Worm (Caenorhabditis elegans) whole organism, young adult: ENCODE data around the gene mpk-2.

Experiments
- B0336.3 ChIP-seq: fragments of 200-800 bp; sonication (Bioruptor generic); IDR thresholded peaks from 2 replicates; pipeline ENCODE4 v1.3.6; 2022; ENCODE audit warnings: missing genetic modification characterization, missing compliant biosample characterization
- Y67H2A.10 ChIP-seq: fragments of 200-800 bp; sonication (Bioruptor generic); conservative IDR thresholded peaks from 2 replicates; pipeline ENCODE4 v1.3.6; 2022; ENCODE audit warnings: missing genetic modification reagents, missing genetic modification characterization, missing compliant biosample characterization
- ama-1 ChIP-seq, 3 experiments: fragments of 150-350 bp in 1 of 3; sonication (generic microtip) in 2 of 3; optimal IDR thresholded peaks; 2 replicates each; lab custom pipeline; 2014 to 2018; ENCODE audit warnings: missing biosample characterization in 2 of 3, missing genetic modification characterization in 2 of 3, missing genetic modification reagents in 2 of 3
- bed-1 ChIP-seq: fragments of 200-800 bp; sonication (Bioruptor generic); IDR thresholded peaks from 2 replicates; pipeline ENCODE4 v1.3.6; 2022; ENCODE audit warnings: missing genetic modification reagents, missing genetic modification characterization, missing compliant biosample characterization
- dpl-1 ChIP-seq: fragments of 150-350 bp; optimal IDR thresholded peaks from 2 replicates; lab custom pipeline; 2014; ENCODE audit warnings: missing biosample characterization, missing genetic modification reagents, missing genetic modification characterization
- efl-1 ChIP-seq: fragments of 150-350 bp; optimal IDR thresholded peaks from 2 replicates; lab custom pipeline; 2014; ENCODE audit warnings: missing biosample characterization, missing genetic modification reagents, missing genetic modification characterization
- hrde-1 ChIP-seq: sonication (generic microtip); optimal IDR thresholded peaks from 2 replicates; lab custom pipeline; 2016; ENCODE audit warnings: missing genetic modification characterization, mild to moderate bottlenecking, missing compliant biosample characterization, moderate library complexity, missing genotype, missing genetic modification reagents, borderline replicate concordance
- lin-35 ChIP-seq, 3 experiments: fragments of 150-350 bp in 2 of 3; sonication (generic microtip) in 1 of 3; optimal IDR thresholded peaks; 2 replicates each; lab custom pipeline; 2014 to 2018; ENCODE audit warnings: missing biosample characterization in 3 of 3, missing genetic modification characterization in 3 of 3, missing genetic modification reagents in 3 of 3
- lsl-1 ChIP-seq: fragments of 200-800 bp; sonication (Bioruptor generic); optimal IDR thresholded peaks from 2 replicates; lab custom pipeline; 2018; ENCODE audit warnings: mild to moderate bottlenecking, missing genetic modification characterization, moderate library complexity, missing compliant biosample characterization
- nfya-1 ChIP-seq: sonication (generic microtip); optimal IDR thresholded peaks from 2 replicates; lab custom pipeline; 2017; ENCODE audit warnings: antibody characterized with exemption, missing compliant biosample characterization, missing genetic modification characterization, borderline replicate concordance; ENCODE audit not compliant: insufficient read depth
- nhr-179 ChIP-seq: sonication (generic microtip); optimal IDR thresholded peaks from 2 replicates; lab custom pipeline; 2016; ENCODE audit warnings: mild to moderate bottlenecking, missing genetic modification characterization, missing compliant biosample characterization
- nhr-90 ChIP-seq: sonication (generic microtip); optimal IDR thresholded peaks from 2 replicates; lab custom pipeline; 2016; ENCODE audit warnings: missing genotype, mild to moderate bottlenecking, missing genetic modification characterization, missing compliant biosample characterization
- snpc-4 ChIP-seq, 5 experiments: fragments of 150-350 bp in 1 of 5; sonication (generic microtip) in 4 of 5; optimal IDR thresholded peaks; 2 replicates each; lab custom pipeline; 2014 to 2018; ENCODE audit warnings: missing genetic modification characterization in 5 of 5, missing biosample characterization in 3 of 5, antibody characterized with exemption in 2 of 5, mild to moderate bottlenecking in 2 of 5, missing compliant biosample characterization in 2 of 5, missing genotype in 2 of 5, moderate library complexity in 2 of 5, missing genetic modification reagents in 1 of 5
- ztf-6 ChIP-seq: fragments of 200-800 bp; sonication (Bioruptor generic); IDR thresholded peaks from 2 replicates; pipeline ENCODE4 v1.3.6; 2022; ENCODE audit warnings: missing genetic modification reagents, missing genetic modification characterization, missing compliant biosample characterization

DNA sequence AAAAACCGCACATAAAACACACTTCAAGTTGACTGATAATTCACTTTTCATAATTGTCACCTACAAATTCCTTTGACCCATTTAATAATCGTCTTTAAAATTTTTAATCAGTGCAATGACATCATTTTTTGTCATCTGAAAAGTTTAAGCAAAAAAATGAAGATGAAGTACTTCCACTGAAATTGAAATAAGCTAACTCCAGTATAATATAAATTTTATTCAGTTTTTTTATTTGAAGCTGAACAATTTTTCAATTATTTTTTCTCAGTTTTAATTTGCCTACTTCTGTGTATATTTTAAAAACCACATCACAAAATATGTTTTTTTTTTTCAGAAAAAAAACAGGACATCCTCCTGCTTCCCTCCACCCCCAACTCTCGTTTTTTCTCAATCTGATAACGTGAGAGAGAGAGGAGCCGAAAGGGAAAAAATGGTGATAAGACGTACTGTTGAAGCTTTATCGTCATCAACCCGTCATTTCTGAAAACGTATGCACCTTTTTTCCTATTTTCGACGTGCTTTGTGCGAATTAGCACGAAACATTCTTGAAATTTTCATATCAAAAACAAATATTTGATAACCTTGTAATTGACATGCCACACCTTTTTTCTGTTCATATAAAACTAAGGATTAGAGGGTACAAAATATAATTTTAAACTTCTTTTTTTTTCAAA lies at the start of gene mpk-2, which contains the start of gene C04G6.11:
- TF ChIP-seq nhr-90 (tag; lab: Kevin White, UChicago), result no peak
- TF ChIP-seq efl-1 (GFP tag; lab: Kevin White, UChicago), result no peak
- no peak for TF ChIP-seq snpc-4 (GFP tag; optimal IDR thresholded peaks at IDR 0.05; lab: Kevin White, UChicago)
- no peak for TF ChIP-seq snpc-4 (tag; optimal IDR thresholded peaks at IDR 0.05; lab: Kevin White, UChicago)
- no peak for TF ChIP-seq dpl-1 (GFP tag; lab: Kevin White, UChicago)
- no peak for TF ChIP-seq nhr-179
- no peak for TF ChIP-seq ztf-6
- no peak for TF ChIP-seq Y67H2A.10 (GFP tag; lab: Robert Waterston, UW)
- no peak for TF ChIP-seq hrde-1 (tag; lab: Kevin White, UChicago)
- TF ChIP-seq nfya-1 (tag; lab: Kevin White, UChicago), result no peak
- TF ChIP-seq B0336.3, result no peak
- TF ChIP-seq lsl-1 (GFP tag; lab: Kevin White, UChicago), result no peak
- TF ChIP-seq ama-1 (optimal IDR thresholded peaks at IDR 0.05; lab: Kevin White, UChicago), result no peak
- no peak for TF ChIP-seq ama-1 (GFP tag; optimal IDR thresholded peaks at IDR 0.05; lab: Kevin White, UChicago)
- no peak for TF ChIP-seq lin-35 (GFP tag; optimal IDR thresholded peaks at IDR 0.05; lab: Kevin White, UChicago)
- no peak for TF ChIP-seq bed-1 (GFP tag; lab: Robert Waterston, UW)
